Worm (Caenorhabditis elegans) whole organism, L4 larva: ENCODE data around the gene str-149.

Experiments
- gei-8 ChIP-seq: fragments of 200-800 bp; sonication (Bioruptor generic); optimal IDR thresholded peaks from 2 replicates; lab custom pipeline; 2018; ENCODE audit warnings: mild to moderate bottlenecking, missing genetic modification characterization, missing compliant biosample characterization
- mep-1 ChIP-seq: fragments of 150-350 bp; sonication (generic microtip); optimal IDR thresholded peaks from 3 replicates; lab custom pipeline; 2014; ENCODE audit warnings: missing biosample characterization, missing genetic modification characterization

DNA sequence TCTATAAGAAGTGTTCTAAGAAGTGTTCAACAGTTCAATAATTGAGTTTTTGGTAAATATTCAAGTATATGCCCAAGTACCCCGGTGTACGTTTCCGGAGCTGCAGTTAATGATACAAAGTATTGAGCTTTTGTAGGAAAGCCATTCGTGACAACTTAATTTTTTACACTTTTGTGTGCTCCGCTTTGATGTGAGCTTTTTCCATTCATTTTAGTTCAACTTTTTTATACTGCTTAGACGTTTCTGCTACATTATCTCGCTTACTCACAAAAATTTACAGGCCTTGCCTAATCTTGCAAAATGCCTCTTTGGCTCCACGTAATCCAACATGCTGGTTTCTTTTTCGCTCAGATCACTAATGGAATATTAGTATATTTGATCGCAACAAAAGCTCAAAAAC is 2.6 kb downstream of the str-149 start, which contains the start of gene str-151:
- no peak for TF ChIP-seq gei-8 (GFP tag; lab: Kevin White, UChicago)
- TF ChIP-seq mep-1 (tag; lab: Kevin White, UChicago): no peak
